Worm (Caenorhabditis elegans): ENCODE data around the gene Y81G3A.6.
"Not testable (repeated sequence)": the region's sequence is repeated elsewhere in the genome, so short reads cannot be mapped to it uniquely, and the experiment has no call there.

- TF ChIP-seq ztf-29 (GFP tag; IDR thresholded peaks at IDR 0.05); klf-2 (GFP tag; conservative IDR thresholded peaks at IDR 0.05); tab-1 (GFP tag; IDR thresholded peaks at IDR 0.05); med-1 (GFP tag; optimal IDR thresholded peaks at IDR 0.05; ENCODE audit: insufficient read depth); ref-1 (GFP tag; conservative IDR thresholded peaks at IDR 0.05); T22C8.4 (GFP tag; IDR thresholded peaks at IDR 0.05); flt-1 (GFP tag; IDR thresholded peaks at IDR 0.05); cog-1 (tag; optimal IDR thresholded peaks at IDR 0.05): not testable (repeated sequence)
These were observed 34.7 kb downstream of the Y81G3A.6 start, which contains the start of gene F42G4.2 for ce11 chrII:13047609-13048008.

Data from whole organism, midembryonic.